Fruit fly (Drosophila melanogaster) Kc167 (cell line): ENCODE measurements around the gene CG13829.

Source experiments
- Myc ChIP-seq: fragments of >200 bp; optimal IDR thresholded peaks from 2 replicates; lab custom pipeline; 2017; ENCODE audit warnings: missing external identifiers
- Sin3A ChIP-seq: fragments of >200 bp; optimal IDR thresholded peaks from 2 replicates; lab custom pipeline; 2018; ENCODE audit warnings: missing external identifiers
- h ChIP-seq: fragments of >200 bp; optimal IDR thresholded peaks from 3 replicates; lab custom pipeline; 2018; ENCODE audit warnings: missing external identifiers
- insv ChIP-seq: fragments of >200 bp; optimal IDR thresholded peaks from 3 replicates; lab custom pipeline; 2018; ENCODE audit warnings: missing external identifiers
- psq ChIP-seq: fragments of >200 bp; optimal IDR thresholded peaks from 2 replicates; lab custom pipeline; 2017; ENCODE audit warnings: missing external identifiers
- ttk ChIP-seq: sonication (Bioruptor generic); optimal IDR thresholded peaks from 2 replicates; lab custom pipeline; 2017; ENCODE audit warnings: missing external identifiers

- TF ChIP-seq psq (lab: Kevin White, UChicago) = no peak
- TF ChIP-seq insv = no peak
- TF ChIP-seq Sin3A (lab: Kevin White, UChicago) = no peak
- TF ChIP-seq ttk = no peak
- TF ChIP-seq h (lab: Kevin White, UChicago) = no peak
- no peak for TF ChIP-seq Myc (lab: Kevin White, UChicago)
Observed at dm6 chr3R:23195711-23196110, 34.6 kb upstream of the CG13829 start.
